Worm (Caenorhabditis elegans) whole organism, late embryonic: ENCODE results near the gene R107.9.
A peak's percentile ranks its signal among the peaks of the same experiment; 100 is the strongest.

Experiments used
- F13H6.1 ChIP-seq: sonication (generic microtip); optimal IDR thresholded peaks from 2 replicates; lab custom pipeline; 2016; ENCODE audit warnings: missing genetic modification characterization, missing compliant biosample characterization
- K02D7.2 ChIP-seq: sonication (generic microtip); optimal IDR thresholded peaks from 2 replicates; lab custom pipeline; 2017; ENCODE audit warnings: mild to moderate bottlenecking, missing genetic modification characterization, missing compliant biosample characterization
- T23F11.4 ChIP-seq: fragments of 200-800 bp; sonication (Bioruptor generic); optimal IDR thresholded peaks from 2 replicates; lab custom pipeline; 2018; ENCODE audit warnings: mild to moderate bottlenecking, missing genetic modification characterization, missing compliant biosample characterization
- Y22D7AL.16 ChIP-seq: sonication (generic microtip); optimal IDR thresholded peaks from 2 replicates; lab custom pipeline; 2016; ENCODE audit warnings: missing genetic modification characterization, missing compliant biosample characterization
- ahr-1 ChIP-seq: sonication (generic microtip); optimal IDR thresholded peaks from 2 replicates; lab custom pipeline; 2016; ENCODE audit warnings: missing genetic modification characterization, missing compliant biosample characterization
- ama-1 ChIP-seq: fragments of 150-350 bp; optimal IDR thresholded peaks from 2 replicates; lab custom pipeline; 2014
- ceh-14 ChIP-seq: sonication (generic microtip); optimal IDR thresholded peaks from 2 replicates; lab custom pipeline; 2016; ENCODE audit warnings: missing genotype, missing genetic modification characterization, missing compliant biosample characterization
- ceh-18 ChIP-seq: sonication (generic microtip); optimal IDR thresholded peaks from 2 replicates; lab custom pipeline; 2016; ENCODE audit warnings: missing genetic modification characterization, missing compliant biosample characterization
- ceh-19 ChIP-seq: fragments of 200-800 bp; sonication (Bioruptor generic); optimal IDR thresholded peaks from 2 replicates; lab custom pipeline; 2018; ENCODE audit warnings: mild to moderate bottlenecking, missing genetic modification characterization, missing compliant biosample characterization
- ceh-24 ChIP-seq: sonication (generic microtip); optimal IDR thresholded peaks from 2 replicates; lab custom pipeline; 2016; ENCODE audit warnings: mild to moderate bottlenecking, missing genetic modification characterization, missing compliant biosample characterization
- ceh-31 ChIP-seq: sonication (generic microtip); optimal IDR thresholded peaks from 2 replicates; lab custom pipeline; 2016; ENCODE audit warnings: missing genetic modification characterization, missing compliant biosample characterization
- ceh-34 ChIP-seq: sonication (generic microtip); optimal IDR thresholded peaks from 2 replicates; lab custom pipeline; 2016; ENCODE audit warnings: mild to moderate bottlenecking, missing genetic modification characterization, missing compliant biosample characterization
- ceh-48 ChIP-seq: sonication (generic microtip); optimal IDR thresholded peaks from 2 replicates; lab custom pipeline; 2016; ENCODE audit warnings: missing genetic modification characterization, inconsistent platforms, missing compliant biosample characterization
- ceh-6 ChIP-seq: fragments of 200-800 bp; sonication (Bioruptor generic); optimal IDR thresholded peaks from 2 replicates; lab custom pipeline; 2018; ENCODE audit warnings: mild to moderate bottlenecking, missing genetic modification characterization, missing compliant biosample characterization
- ceh-9 ChIP-seq: sonication (generic microtip); optimal IDR thresholded peaks from 2 replicates; lab custom pipeline; 2016; ENCODE audit warnings: mild to moderate bottlenecking, missing genetic modification characterization, inconsistent platforms, missing compliant biosample characterization
- che-1 ChIP-seq: sonication (generic microtip); optimal IDR thresholded peaks from 2 replicates; lab custom pipeline; 2016; ENCODE audit warnings: mild to moderate bottlenecking, missing genetic modification characterization, missing compliant biosample characterization
- dmd-4 ChIP-seq: sonication (generic microtip); optimal IDR thresholded peaks from 2 replicates; lab custom pipeline; 2016; ENCODE audit warnings: borderline replicate concordance, missing genetic modification characterization, missing compliant biosample characterization
- elt-2 ChIP-seq: sonication (generic microtip); optimal IDR thresholded peaks from 2 replicates; lab custom pipeline; 2016; ENCODE audit warnings: missing genetic modification reagents, missing genetic modification characterization, missing compliant biosample characterization
- ets-4 ChIP-seq: sonication (generic microtip); optimal IDR thresholded peaks from 2 replicates; lab custom pipeline; 2016; ENCODE audit warnings: missing genetic modification characterization, missing compliant biosample characterization
- eyg-1 ChIP-seq: sonication (generic microtip); optimal IDR thresholded peaks from 2 replicates; lab custom pipeline; 2016; ENCODE audit warnings: missing genotype, missing genetic modification characterization, missing compliant biosample characterization
- fax-1 ChIP-seq: sonication (generic microtip); optimal IDR thresholded peaks from 2 replicates; lab custom pipeline; 2016; ENCODE audit warnings: missing genotype, missing genetic modification characterization, missing compliant biosample characterization
- fkh-6 ChIP-seq: sonication (generic microtip); optimal IDR thresholded peaks from 2 replicates; lab custom pipeline; 2016; ENCODE audit warnings: missing genetic modification characterization, missing compliant biosample characterization
- gmeb-2 ChIP-seq: sonication (generic microtip); optimal IDR thresholded peaks from 2 replicates; lab custom pipeline; 2016; ENCODE audit warnings: missing genetic modification characterization, inconsistent platforms, missing compliant biosample characterization
- hlh-13 ChIP-seq: fragments of 200-800 bp; sonication (Bioruptor generic); optimal IDR thresholded peaks from 2 replicates; lab custom pipeline; 2018; ENCODE audit warnings: mild to moderate bottlenecking, missing genetic modification characterization, missing compliant biosample characterization
- hlh-15 ChIP-seq: sonication (generic microtip); optimal IDR thresholded peaks from 2 replicates; lab custom pipeline; 2016; ENCODE audit warnings: missing genetic modification characterization, missing compliant biosample characterization
- hlh-30 ChIP-seq: sonication (generic microtip); optimal IDR thresholded peaks from 2 replicates; lab custom pipeline; 2017; ENCODE audit warnings: antibody characterized with exemption, missing genetic modification characterization, missing compliant biosample characterization; ENCODE audit not compliant: insufficient read depth
- hlh-6 ChIP-seq: sonication (generic microtip); optimal IDR thresholded peaks from 2 replicates; lab custom pipeline; 2016; ENCODE audit warnings: missing genotype, missing genetic modification characterization, missing compliant biosample characterization
- lin-11 ChIP-seq: fragments of 200-800 bp; sonication (Bioruptor generic); optimal IDR thresholded peaks from 2 replicates; lab custom pipeline; 2018; ENCODE audit warnings: mild to moderate bottlenecking, missing genetic modification characterization, missing compliant biosample characterization
- madf-2 ChIP-seq: sonication (generic microtip); optimal IDR thresholded peaks from 2 replicates; lab custom pipeline; 2017; ENCODE audit warnings: missing genetic modification characterization, missing compliant biosample characterization
- mec-3 ChIP-seq: sonication (generic microtip); optimal IDR thresholded peaks from 2 replicates; lab custom pipeline; 2016; ENCODE audit warnings: borderline replicate concordance, missing genetic modification characterization, missing compliant biosample characterization
- nfya-1 ChIP-seq: sonication (generic microtip); optimal IDR thresholded peaks from 2 replicates; lab custom pipeline; 2017; ENCODE audit warnings: missing genetic modification characterization, mild to moderate bottlenecking, missing compliant biosample characterization, antibody characterized with exemption, moderate library complexity
- nhr-11 ChIP-seq: fragments of 150-350 bp; optimal IDR thresholded peaks from 2 replicates; lab custom pipeline; 2014; ENCODE audit warnings: missing biosample characterization, missing genetic modification characterization
- nhr-232 ChIP-seq: sonication (generic microtip); optimal IDR thresholded peaks from 2 replicates; lab custom pipeline; 2016; ENCODE audit warnings: missing genetic modification characterization, missing compliant biosample characterization
- odd-2 ChIP-seq: sonication (generic microtip); optimal IDR thresholded peaks from 2 replicates; lab custom pipeline; 2017; ENCODE audit warnings: antibody characterized with exemption, mild to moderate bottlenecking, missing genetic modification characterization, missing compliant biosample characterization
- pat-9 ChIP-seq: fragments of 200-800 bp; sonication (Bioruptor generic); optimal IDR thresholded peaks from 2 replicates; lab custom pipeline; 2018; ENCODE audit warnings: mild to moderate bottlenecking, missing genetic modification characterization, moderate library complexity, missing compliant biosample characterization
- pax-1 ChIP-seq: fragments of 150-350 bp; optimal IDR thresholded peaks from 2 replicates; lab custom pipeline; 2014; ENCODE audit warnings: missing biosample characterization, missing genetic modification characterization
- pha-2 ChIP-seq: sonication (generic microtip); optimal IDR thresholded peaks from 2 replicates; lab custom pipeline; 2017; ENCODE audit warnings: mild to moderate bottlenecking, missing genetic modification characterization, missing compliant biosample characterization
- pha-4 ChIP-seq: fragments of 150-350 bp; optimal IDR thresholded peaks from 2 replicates; lab custom pipeline; 2018; ENCODE audit warnings: missing biosample characterization, missing genetic modification reagents, missing genetic modification characterization
- pqm-1 ChIP-seq: sonication (generic microtip); optimal IDR thresholded peaks from 2 replicates; lab custom pipeline; 2016; ENCODE audit warnings: missing genetic modification characterization, missing compliant biosample characterization
- pros-1 ChIP-seq: fragments of 150-350 bp; optimal IDR thresholded peaks from 2 replicates; lab custom pipeline; 2014; ENCODE audit warnings: missing biosample characterization, missing genetic modification reagents, missing genetic modification characterization
- rnt-1 ChIP-seq: sonication (generic microtip); optimal IDR thresholded peaks from 2 replicates; lab custom pipeline; 2016; ENCODE audit warnings: missing genetic modification characterization, missing compliant biosample characterization
- sdc-2 ChIP-seq: sonication (generic microtip); optimal IDR thresholded peaks from 2 replicates; lab custom pipeline; 2016; ENCODE audit warnings: missing genotype, missing genetic modification characterization, missing compliant biosample characterization
- sox-4 ChIP-seq: sonication (generic microtip); optimal IDR thresholded peaks from 2 replicates; lab custom pipeline; 2017; ENCODE audit warnings: mild to moderate bottlenecking, missing genetic modification characterization, inconsistent platforms, missing compliant biosample characterization
- syd-9 ChIP-seq: sonication (generic microtip); optimal IDR thresholded peaks from 2 replicates; lab custom pipeline; 2016; ENCODE audit warnings: mild to moderate bottlenecking, missing genetic modification characterization, moderate library complexity, missing compliant biosample characterization
- tbx-2 ChIP-seq: sonication (generic microtip); optimal IDR thresholded peaks from 2 replicates; lab custom pipeline; 2016; ENCODE audit warnings: missing genetic modification characterization, missing compliant biosample characterization
- tbx-7 ChIP-seq: sonication (generic microtip); optimal IDR thresholded peaks from 2 replicates; lab custom pipeline; 2016; ENCODE audit warnings: missing genotype, missing genetic modification characterization, missing compliant biosample characterization
- ttx-3 ChIP-seq: sonication (generic microtip); optimal IDR thresholded peaks from 2 replicates; lab custom pipeline; 2016; ENCODE audit warnings: missing genetic modification reagents, missing genetic modification characterization, missing compliant biosample characterization
- unc-3 ChIP-seq, 2 experiments: fragments of 200-800 bp in 1 of 2; sonication (Bioruptor generic) in 1 of 2; sonication (generic microtip) in 1 of 2; conservative IDR thresholded peaks in 1 of 2; optimal IDR thresholded peaks in 1 of 2; 2 replicates each; pipeline versions ENCODE4 v1.3.6 to Lab custom; 2016 to 2022; ENCODE audit warnings: missing compliant biosample characterization in 2 of 2, missing genetic modification characterization in 2 of 2, missing genetic modification reagents in 1 of 2
- unc-42 ChIP-seq: sonication (generic microtip); optimal IDR thresholded peaks from 2 replicates; lab custom pipeline; 2016; ENCODE audit warnings: missing genotype, missing genetic modification characterization, missing compliant biosample characterization
- unc-55 ChIP-seq: sonication (generic microtip); optimal IDR thresholded peaks from 2 replicates; lab custom pipeline; 2017; ENCODE audit warnings: missing biosample characterization, missing genetic modification reagents, missing genetic modification characterization
- unc-86 ChIP-seq: sonication (generic microtip); optimal IDR thresholded peaks from 2 replicates; lab custom pipeline; 2016; ENCODE audit warnings: missing genetic modification characterization, missing compliant biosample characterization

Gene R107.9

DNA sequence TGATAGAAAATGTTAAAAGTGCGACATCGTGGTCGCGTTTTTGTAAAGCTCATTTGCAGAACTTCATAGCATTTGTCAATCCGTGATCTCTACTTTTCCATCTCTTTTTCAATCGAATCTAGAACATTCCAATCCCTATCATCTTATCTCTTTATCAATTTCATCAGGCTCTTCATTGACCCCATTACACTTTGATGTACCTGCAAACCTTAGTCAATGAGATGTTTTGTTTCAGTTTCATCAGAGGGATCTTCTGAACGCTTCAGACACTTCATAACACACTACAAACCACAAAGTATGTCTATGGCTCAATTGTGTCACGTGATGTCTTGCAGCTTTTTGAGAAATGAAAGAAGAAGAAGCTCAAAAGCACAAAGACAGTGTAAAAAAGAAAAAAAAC lies 45.4 kb downstream of the R107.9 start:
- TF ChIP-seq madf-2 (tag; lab: Kevin White, UChicago): no peak
- peak; percentile 44 for TF ChIP-seq ceh-18 (tag; lab: Kevin White, UChicago)
- TF ChIP-seq rnt-1 (tag; lab: Kevin White, UChicago): peak; percentile 75
- TF ChIP-seq dmd-4 (tag; lab: Kevin White, UChicago): no peak
- no peak for TF ChIP-seq tbx-2 (tag; lab: Kevin White, UChicago)
- no peak for TF ChIP-seq fax-1 (tag; lab: Kevin White, UChicago)
- TF ChIP-seq fkh-6: no peak
- TF ChIP-seq hlh-30 (tag; lab: Kevin White, UChicago): peak; percentile 34
- TF ChIP-seq pha-4: no peak
- TF ChIP-seq hlh-13 (GFP tag; lab: Kevin White, UChicago): no peak
- peak; percentile 2 for TF ChIP-seq unc-55
- TF ChIP-seq eyg-1 (tag; lab: Kevin White, UChicago): no peak
- no peak for TF ChIP-seq F13H6.1 (tag; lab: Kevin White, UChicago)

DNA sequence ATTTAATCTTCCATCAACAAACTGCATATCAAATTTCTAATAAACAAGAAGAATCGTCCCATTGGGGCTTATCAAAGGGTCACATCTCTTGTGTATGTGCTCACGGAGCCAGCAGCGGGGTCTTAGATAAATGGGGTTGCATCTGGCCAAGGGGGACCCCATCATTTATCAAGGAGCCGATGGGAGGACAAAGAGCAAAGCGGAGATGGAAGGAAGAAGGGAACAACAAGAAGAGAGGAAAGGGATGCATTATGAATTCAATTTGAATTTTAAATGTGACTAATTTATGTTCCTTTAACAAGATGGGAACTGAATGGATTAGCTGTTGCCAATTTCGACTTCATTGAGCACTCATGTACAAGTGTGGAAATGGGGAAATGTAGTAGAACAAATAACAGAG lies 46.6 kb downstream of the R107.9 start:
- TF ChIP-seq ceh-19 (GFP tag; lab: Kevin White, UChicago): no peak
- TF ChIP-seq syd-9 (tag; lab: Kevin White, UChicago): peak; percentile 1
- no peak for TF ChIP-seq eyg-1 (tag; lab: Kevin White, UChicago)
- TF ChIP-seq sox-4: no peak
- no peak for TF ChIP-seq unc-86 (tag; lab: Kevin White, UChicago)
- no peak for TF ChIP-seq lin-11 (tag; lab: Kevin White, UChicago)
- TF ChIP-seq odd-2: no peak
- TF ChIP-seq rnt-1 (tag; lab: Kevin White, UChicago): peak; percentile 1
- no peak for TF ChIP-seq Y22D7AL.16 (tag; lab: Kevin White, UChicago)
- TF ChIP-seq che-1: no peak
- TF ChIP-seq unc-3 (GFP tag; conservative IDR thresholded peaks at IDR 0.05; lab: Robert Waterston, UW): no peak
- peak; percentile 28 for TF ChIP-seq unc-3 (tag; optimal IDR thresholded peaks at IDR 0.05; lab: Kevin White, UChicago)
- TF ChIP-seq ahr-1 (tag; lab: Kevin White, UChicago): no peak
- no peak for TF ChIP-seq nhr-11 (tag; lab: Kevin White, UChicago)
- no peak for TF ChIP-seq ceh-24 (tag; lab: Kevin White, UChicago)
- peak; percentile 11 for TF ChIP-seq ceh-34 (tag; lab: Kevin White, UChicago)
- no peak for TF ChIP-seq tbx-7 (tag; lab: Kevin White, UChicago)
- TF ChIP-seq hlh-6 (tag; lab: Kevin White, UChicago): no peak
- TF ChIP-seq ceh-6: no peak
- TF ChIP-seq pat-9 (tag; lab: Kevin White, UChicago): no peak
- no peak for TF ChIP-seq hlh-15
- peak; percentile 9 for TF ChIP-seq elt-2 (tag; lab: Kevin White, UChicago)
- TF ChIP-seq pros-1 (tag; lab: Kevin White, UChicago): no peak
- no peak for TF ChIP-seq ama-1 (lab: Kevin White, UChicago)
- TF ChIP-seq sdc-2 (tag; lab: Kevin White, UChicago): no peak
- TF ChIP-seq fax-1 (tag; lab: Kevin White, UChicago): no peak
- no peak for TF ChIP-seq ceh-18 (tag; lab: Kevin White, UChicago)
- peak; percentile 16 for TF ChIP-seq nfya-1
- TF ChIP-seq gmeb-2 (tag; lab: Kevin White, UChicago): no peak
- TF ChIP-seq ttx-3 (tag; lab: Kevin White, UChicago): no peak
- no peak for TF ChIP-seq mec-3 (tag; lab: Kevin White, UChicago)
- TF ChIP-seq K02D7.2 (tag; lab: Kevin White, UChicago): no peak
- TF ChIP-seq nhr-232 (tag; lab: Kevin White, UChicago): no peak
- TF ChIP-seq F13H6.1 (tag; lab: Kevin White, UChicago): no peak
- TF ChIP-seq ets-4 (tag; lab: Kevin White, UChicago): no peak
- TF ChIP-seq pqm-1 (tag; lab: Kevin White, UChicago): no peak
- TF ChIP-seq pax-1 (tag; lab: Kevin White, UChicago): no peak
- no peak for TF ChIP-seq ceh-9 (tag; lab: Kevin White, UChicago)
- peak; percentile 14 for TF ChIP-seq ceh-31 (tag; lab: Kevin White, UChicago)
- TF ChIP-seq ceh-14 (tag; lab: Kevin White, UChicago): no peak
- no peak for TF ChIP-seq T23F11.4 (GFP tag; lab: Kevin White, UChicago)
- no peak for TF ChIP-seq pha-2 (tag; lab: Kevin White, UChicago)
- TF ChIP-seq unc-42 (tag; lab: Kevin White, UChicago): peak; percentile 91
- no peak for TF ChIP-seq ceh-48 (tag; lab: Kevin White, UChicago)
